Fruit fly (Drosophila melanogaster) whole organism, wandering third instar larva: ENCODE results near the gene CG16995.

Experiments used
- Abd-B ChIP-seq: fragments of >200 bp; optimal IDR thresholded peaks from 2 replicates; lab custom pipeline; 2017; ENCODE audit warnings: missing biosample characterization, missing genetic modification characterization
- CG32264 ChIP-seq: fragments of 200-800 bp; sonication (Bioruptor generic); optimal IDR thresholded peaks from 2 replicates; lab custom pipeline; 2016; ENCODE audit warnings: missing biosample characterization, missing genetic modification characterization
- CG9705 ChIP-seq: fragments of 200-800 bp; sonication (Bioruptor generic); optimal IDR thresholded peaks from 2 replicates; lab custom pipeline; 2018; ENCODE audit warnings: missing biosample characterization, mild to moderate bottlenecking, missing genetic modification characterization
- CrebA ChIP-seq: fragments of 200-800 bp; sonication (Bioruptor generic); optimal IDR thresholded peaks from 2 replicates; lab custom pipeline; 2016; ENCODE audit warnings: missing biosample characterization, mild to moderate bottlenecking, missing genetic modification characterization, borderline replicate concordance
- Dfd ChIP-seq: fragments of >200 bp; optimal IDR thresholded peaks from 2 replicates; lab custom pipeline; 2017; ENCODE audit warnings: missing biosample characterization, missing genetic modification characterization
- Dif ChIP-seq: fragments of 200-275, 200-300 bp; sonication (Bioruptor generic); optimal IDR thresholded peaks from 2 replicates; lab custom pipeline; 2018; ENCODE audit warnings: missing biosample characterization, missing genetic modification characterization; ENCODE audit not compliant: partially characterized antibody
- GATAd ChIP-seq: sonication (Bioruptor generic); optimal IDR thresholded peaks from 2 replicates; lab custom pipeline; 2016; ENCODE audit warnings: missing biosample characterization, missing genetic modification characterization
- HLH106 ChIP-seq: fragments of 200-800 bp; optimal IDR thresholded peaks from 3 replicates; lab custom pipeline; 2019; ENCODE audit warnings: missing biosample characterization, mild to moderate bottlenecking, missing genetic modification characterization, moderate library complexity
- Hnf4 ChIP-seq: fragments of 200-800 bp; sonication (Bioruptor generic); optimal IDR thresholded peaks from 2 replicates; lab custom pipeline; 2016; ENCODE audit warnings: missing biosample characterization, mild to moderate bottlenecking, missing genetic modification characterization
- Hr78 ChIP-seq: fragments of >200 bp; optimal IDR thresholded peaks from 2 replicates; lab custom pipeline; 2017; ENCODE audit warnings: missing biosample characterization, missing genetic modification characterization
- Hr83 ChIP-seq: fragments of 200-300 bp; sonication (Bioruptor generic); optimal IDR thresholded peaks from 2 replicates; lab custom pipeline; 2016; ENCODE audit warnings: missing biosample characterization, mild to moderate bottlenecking, missing genetic modification characterization, moderate library complexity; ENCODE audit not compliant: poor library complexity, severe bottlenecking
- Jra ChIP-seq: sonication (Bioruptor generic); optimal IDR thresholded peaks from 2 replicates; lab custom pipeline; 2016; ENCODE audit warnings: missing biosample characterization, missing genetic modification characterization
- Mio ChIP-seq: sonication (Bioruptor generic); optimal IDR thresholded peaks from 2 replicates; lab custom pipeline; 2016; ENCODE audit warnings: missing biosample characterization, missing genetic modification characterization
- N ChIP-seq: fragments of >200 bp; optimal IDR thresholded peaks from 2 replicates; lab custom pipeline; 2018; ENCODE audit warnings: missing biosample characterization, missing external identifiers, missing genetic modification characterization
- OdsH ChIP-seq: fragments of 200-800 bp; sonication (Bioruptor generic); optimal IDR thresholded peaks from 2 replicates; lab custom pipeline; 2016; ENCODE audit warnings: missing biosample characterization, mild to moderate bottlenecking, missing genetic modification characterization
- Rel ChIP-seq, 2 experiments: fragments of 200-800 bp; sonication (Bioruptor generic) in 1 of 2; optimal IDR thresholded peaks; 2 replicates in 1 of 2; 3 replicates in 1 of 2; lab custom pipeline; 2016 to 2019; ENCODE audit warnings: mild to moderate bottlenecking in 2 of 2, missing biosample characterization in 2 of 2, missing genetic modification characterization in 2 of 2, moderate library complexity in 1 of 2
- Vsx2 ChIP-seq: fragments of 200-300, 225-300 bp; sonication (Bioruptor generic); optimal IDR thresholded peaks from 2 replicates; lab custom pipeline; 2018; ENCODE audit warnings: missing biosample characterization, missing genetic modification characterization; ENCODE audit not compliant: partially characterized antibody
- brk ChIP-seq: fragments of 200-800 bp; sonication (Bioruptor generic); optimal IDR thresholded peaks from 2 replicates; lab custom pipeline; 2016; ENCODE audit warnings: missing biosample characterization, mild to moderate bottlenecking, missing genetic modification characterization
- dl ChIP-seq, 2 experiments: fragments of 175-275, 200-275 bp in 1 of 2; fragments of 200-275 bp in 1 of 2; sonication (Bioruptor generic); optimal IDR thresholded peaks; lab custom pipeline; 2018; ENCODE audit warnings: mild to moderate bottlenecking in 2 of 2, missing biosample characterization in 2 of 2, missing genetic modification characterization in 2 of 2, moderate library complexity in 2 of 2; ENCODE audit not compliant: partially characterized antibody in 2 of 2, insufficient read depth in 1 of 2
- dmrt93B ChIP-seq: fragments of 200-800 bp; sonication (Bioruptor generic); optimal IDR thresholded peaks from 2 replicates; lab custom pipeline; 2018; ENCODE audit warnings: missing biosample characterization, mild to moderate bottlenecking, missing genetic modification characterization
- dsf ChIP-seq: sonication (Bioruptor generic); optimal IDR thresholded peaks from 2 replicates; lab custom pipeline; 2016; ENCODE audit warnings: missing biosample characterization, missing genetic modification characterization, borderline replicate concordance
- ey ChIP-seq: fragments of 200-800 bp; sonication (Bioruptor generic); optimal IDR thresholded peaks from 2 replicates; lab custom pipeline; 2016; ENCODE audit warnings: missing biosample characterization, missing genetic modification characterization
- foxo ChIP-seq, 2 experiments: fragments of 200-800 bp; sonication (Bioruptor generic); optimal IDR thresholded peaks; 2 replicates in 1 of 2; 3 replicates in 1 of 2; lab custom pipeline; 2016 to 2017; ENCODE audit warnings: missing biosample characterization in 2 of 2, missing genetic modification characterization in 2 of 2
- fru ChIP-seq: fragments of 200-800 bp; sonication (Bioruptor generic); optimal IDR thresholded peaks from 3 replicates; lab custom pipeline; 2016; ENCODE audit warnings: missing biosample characterization, mild to moderate bottlenecking, missing genetic modification characterization
- h ChIP-seq: fragments of 200-800 bp; sonication (Bioruptor generic); optimal IDR thresholded peaks from 3 replicates; lab custom pipeline; 2016; ENCODE audit warnings: missing biosample characterization, mild to moderate bottlenecking, missing genetic modification characterization
- jim ChIP-seq: fragments of 175-275, 200-325 bp; sonication (Bioruptor generic); optimal IDR thresholded peaks from 2 replicates; lab custom pipeline; 2016; ENCODE audit warnings: missing biosample characterization, mild to moderate bottlenecking, missing genetic modification characterization
- pan ChIP-seq: fragments of >200 bp; optimal IDR thresholded peaks from 2 replicates; lab custom pipeline; 2017
- rgr ChIP-seq: fragments of 200-800 bp; sonication (Bioruptor generic); optimal IDR thresholded peaks from 3 replicates; lab custom pipeline; 2016; ENCODE audit warnings: missing biosample characterization, mild to moderate bottlenecking, missing genetic modification characterization
- sage ChIP-seq: fragments of 200-800 bp; sonication (Bioruptor generic); optimal IDR thresholded peaks from 2 replicates; lab custom pipeline; 2016; ENCODE audit warnings: missing biosample characterization, mild to moderate bottlenecking, missing genetic modification characterization
- sv ChIP-seq: fragments of 200-800 bp; sonication (Bioruptor generic); optimal IDR thresholded peaks from 3 replicates; lab custom pipeline; 2016; ENCODE audit warnings: missing biosample characterization, missing genetic modification characterization
- tai ChIP-seq: sonication (Bioruptor generic); optimal IDR thresholded peaks from 2 replicates; lab custom pipeline; 2016; ENCODE audit warnings: missing biosample characterization, missing genetic modification characterization
- usp ChIP-seq: fragments of >200 bp; optimal IDR thresholded peaks from 2 replicates; lab custom pipeline; 2017; ENCODE audit warnings: missing biosample characterization, missing genetic modification characterization
- woc ChIP-seq: sonication (Bioruptor generic); optimal IDR thresholded peaks from 2 replicates; lab custom pipeline; 2016; ENCODE audit warnings: missing biosample characterization, mild to moderate bottlenecking, missing genetic modification characterization

CG16995 gene

dm6 chr2L:2299803-2300202, 7.9 kb upstream of the CG16995 start, which contains the start of gene CG31949:
Gene CG31949, plus strand, starts transcription at chr2L:2300103.
- TF ChIP-seq Hr83 (GFP tag; lab: Kevin White, UChicago) (no peak), Abd-B (GFP tag; lab: Kevin White, UChicago) (no peak), sv (no peak), Hr78 (GFP tag; lab: Kevin White, UChicago) (no peak), tai (GFP tag; lab: Kevin White, UChicago) (no peak), Hnf4 (GFP tag; lab: Kevin White, UChicago) (no peak), rgr (GFP tag; lab: Kevin White, UChicago) (no peak), OdsH (GFP tag; lab: Kevin White, UChicago) (no peak), dmrt93B (no peak), GATAd (GFP tag; lab: Kevin White, UChicago) (no peak), sage (GFP tag; lab: Kevin White, UChicago) (no peak), Jra (GFP tag; lab: Kevin White, UChicago) (no peak), dl (GFP tag; optimal IDR thresholded peaks at IDR 0.05; lab: Kevin White, UChicago; ENCODE audit: insufficient read depth in 1 of 2, partially characterized antibody in 2 of 2) (no peak)

- no peak for TF ChIP-seq Rel (GFP tag; optimal IDR thresholded peaks at IDR 0.05; lab: Kevin White, UChicago)
- no peak for TF ChIP-seq Rel (tag; optimal IDR thresholded peaks at IDR 0.05; lab: Kevin White, UChicago)
- no peak for TF ChIP-seq foxo (GFP tag; optimal IDR thresholded peaks at IDR 0.05; lab: Kevin White, UChicago)
- TF ChIP-seq Mio (GFP tag; lab: Kevin White, UChicago) = no peak
- no peak for TF ChIP-seq ey (GFP tag; lab: Kevin White, UChicago)
- no peak for TF ChIP-seq GATAd (GFP tag; lab: Kevin White, UChicago)
- no peak for TF ChIP-seq Dfd (GFP tag; lab: Kevin White, UChicago)
- TF ChIP-seq Dif (GFP tag; lab: Kevin White, UChicago) = no peak
- no peak for TF ChIP-seq Vsx2
- no peak for TF ChIP-seq Hr78 (GFP tag; lab: Kevin White, UChicago)
- TF ChIP-seq dmrt93B = no peak
- TF ChIP-seq fru (GFP tag; lab: Kevin White, UChicago) = no peak
- TF ChIP-seq sage (GFP tag; lab: Kevin White, UChicago) = no peak
- no peak for TF ChIP-seq brk (GFP tag; lab: Kevin White, UChicago)
- TF ChIP-seq dl (GFP tag; optimal IDR thresholded peaks at IDR 0.05; lab: Kevin White, UChicago; ENCODE audit: insufficient read depth in 1 of 2, partially characterized antibody in 2 of 2) = no peak
- TF ChIP-seq, all 38 proteins: peak for 0
Measured at dm6 chr2L:2311449-2311848, 3.7 kb downstream of the CG16995 start, which contains the start of gene eys. Gene eys, plus strand, starts transcription at chr2L:2311680.

dm6 chr2L:2314165-2314564, 6.4 kb downstream of the CG16995 start:
- TF ChIP-seq Hr83 (GFP tag; lab: Kevin White, UChicago) (no peak), sage (GFP tag; lab: Kevin White, UChicago) (no peak), N (GFP tag; lab: Kevin White, UChicago) (no peak), dmrt93B (no peak), Dif (GFP tag; lab: Kevin White, UChicago) (no peak), HLH106 (tag; lab: Kevin White, UChicago) (no peak), CG32264 (no peak), rgr (GFP tag; lab: Kevin White, UChicago) (no peak), GATAd (GFP tag; lab: Kevin White, UChicago) (no peak), jim (no peak), dsf (GFP tag; lab: Kevin White, UChicago) (no peak), h (GFP tag; lab: Kevin White, UChicago) (no peak), tai (GFP tag; lab: Kevin White, UChicago) (no peak), CG9705 (GFP tag; lab: Kevin White, UChicago) (no peak), CrebA (GFP tag; lab: Kevin White, UChicago) (no peak), pan (lab: Kevin White, UChicago) (no peak), Hr78 (GFP tag; lab: Kevin White, UChicago) (no peak), Hnf4 (GFP tag; lab: Kevin White, UChicago) (no peak), woc (no peak), Rel (GFP tag; optimal IDR thresholded peaks at IDR 0.05; lab: Kevin White, UChicago) (no peak), Rel (tag; optimal IDR thresholded peaks at IDR 0.05; lab: Kevin White, UChicago) (no peak)

- TF ChIP-seq jim (no peak), Hr83 (GFP tag; lab: Kevin White, UChicago) (no peak), OdsH (GFP tag; lab: Kevin White, UChicago) (no peak), dmrt93B (no peak), Vsx2 (no peak), Hr78 (GFP tag; lab: Kevin White, UChicago) (no peak), Mio (GFP tag; lab: Kevin White, UChicago) (no peak), Dfd (GFP tag; lab: Kevin White, UChicago) (no peak), dl (GFP tag; optimal IDR thresholded peaks at IDR 0.05; lab: Kevin White, UChicago; ENCODE audit: insufficient read depth in 1 of 2, partially characterized antibody in 2 of 2) (no peak), woc (no peak), tai (GFP tag; lab: Kevin White, UChicago) (no peak), usp (GFP tag; lab: Kevin White, UChicago) (no peak)
Measured at dm6 chr2L:2348479-2348878, 40.7 kb downstream of the CG16995 start.
